Fruit fly (Drosophila melanogaster) whole organism, adult: ENCODE data around the gene CG10286.

Source experiments
- Hr96 ChIP-seq: fragments of 200-800 bp; sonication (Bioruptor generic); optimal IDR thresholded peaks from 2 replicates; lab custom pipeline; 2016; ENCODE audit warnings: missing biosample characterization, missing genetic modification characterization
- ovo ChIP-seq: fragments of 200-800 bp; sonication (Bioruptor generic); optimal IDR thresholded peaks from 2 replicates; lab custom pipeline; 2016; ENCODE audit warnings: missing biosample characterization, missing genetic modification characterization

dm6 chr3R:6407544-6407943, 38.8 kb downstream of the CG10286 start:
- TF ChIP-seq Hr96 (GFP tag; lab: Kevin White, UChicago) (no peak), ovo (no peak)
